Worm (Caenorhabditis elegans) whole organism, midembryonic: ENCODE results near the gene F14D7.12.

Experiments used
- T22C8.4 ChIP-seq: fragments of 200-800 bp; sonication (Bioruptor generic); IDR thresholded peaks from 2 replicates; pipeline ENCODE4 v1.3.6; 2022; ENCODE audit warnings: missing genetic modification characterization, missing compliant biosample characterization
- cog-1 ChIP-seq: sonication (generic microtip); optimal IDR thresholded peaks from 2 replicates; lab custom pipeline; 2016; ENCODE audit warnings: missing genetic modification characterization, missing compliant biosample characterization
- flt-1 ChIP-seq: fragments of 200-800 bp; sonication (Bioruptor generic); IDR thresholded peaks from 2 replicates; pipeline ENCODE4 v1.3.6; 2022; ENCODE audit warnings: missing genetic modification characterization, missing compliant biosample characterization
- klf-2 ChIP-seq: fragments of 200-800 bp; sonication (Bioruptor generic); conservative IDR thresholded peaks from 2 replicates; pipeline ENCODE4 v1.3.6; 2022; ENCODE audit warnings: missing genetic modification reagents, missing genetic modification characterization, missing compliant biosample characterization
- med-1 ChIP-seq: sonication (generic microtip); optimal IDR thresholded peaks from 2 replicates; lab custom pipeline; 2017; ENCODE audit warnings: missing genetic modification characterization, mild to moderate bottlenecking, missing compliant biosample characterization, antibody characterized with exemption, missing genetic modification reagents; ENCODE audit not compliant: insufficient read depth
- ref-1 ChIP-seq: fragments of 200-800 bp; sonication (Bioruptor generic); conservative IDR thresholded peaks from 2 replicates; pipeline ENCODE4 v1.3.6; 2022; ENCODE audit warnings: missing genetic modification reagents, missing genetic modification characterization, missing compliant biosample characterization
- tab-1 ChIP-seq: fragments of 200-800 bp; sonication (Bioruptor generic); IDR thresholded peaks from 2 replicates; pipeline ENCODE4 v1.3.6; 2022; ENCODE audit warnings: missing genetic modification characterization, missing compliant biosample characterization
- ztf-23 ChIP-seq: fragments of 200-800 bp; sonication (Bioruptor generic); IDR thresholded peaks from 2 replicates; pipeline ENCODE4 v1.3.6; 2022; ENCODE audit warnings: missing genetic modification reagents, missing genetic modification characterization, missing compliant biosample characterization
- ztf-29 ChIP-seq: fragments of 200-800 bp; sonication (Bioruptor generic); IDR thresholded peaks from 2 replicates; pipeline ENCODE4 v1.3.6; 2022; ENCODE audit warnings: missing genetic modification reagents, missing genetic modification characterization, missing compliant biosample characterization

F14D7.12 gene

ce11 chrV:14299569-14300064 is at the start of gene F14D7.12, which contains the start of gene spig-3:
TSS of gene F14D7.12 (plus strand) at chrV:14300014.
TSS of gene spig-3 (minus strand) at chrV:14299669.
- TF ChIP-seq med-1 (GFP tag; lab: Kevin White, UChicago) (no peak), cog-1 (tag; lab: Kevin White, UChicago) (no peak), tab-1 (GFP tag; lab: Robert Waterston, UW) (no peak), ztf-23 (GFP tag; lab: Robert Waterston, UW) (no peak), klf-2 (GFP tag; lab: Robert Waterston, UW) (no peak), T22C8.4 (no peak), ztf-29 (GFP tag; lab: Robert Waterston, UW) (no peak), flt-1 (no peak), ref-1 (GFP tag; lab: Robert Waterston, UW) (no peak)

- TF ChIP-seq cog-1 (tag; lab: Kevin White, UChicago), result no peak
- no peak for TF ChIP-seq ztf-29 (GFP tag; lab: Robert Waterston, UW)
- TF ChIP-seq ztf-23 (GFP tag; lab: Robert Waterston, UW), result no peak
- TF ChIP-seq klf-2 (GFP tag; lab: Robert Waterston, UW), result no peak
- no peak for TF ChIP-seq tab-1 (GFP tag; lab: Robert Waterston, UW)
These were observed 47.8 kb upstream of the F14D7.12 start, which contains the start of gene K02E11.5 for ce11 chrV:14252025-14252424. TSS of gene K02E11.5 (plus strand) at chrV:14252325.

ce11 chrV:14254221-14254620 is 45.6 kb upstream of the F14D7.12 start, which contains the start of gene K02E11.7:
TSS of gene K02E11.7 (minus strand) at chrV:14254321.
- TF ChIP-seq ztf-23 (GFP tag; lab: Robert Waterston, UW) (no peak), med-1 (GFP tag; lab: Kevin White, UChicago) (no peak), ref-1 (GFP tag; lab: Robert Waterston, UW) (no peak), ztf-29 (GFP tag; lab: Robert Waterston, UW) (no peak), tab-1 (GFP tag; lab: Robert Waterston, UW) (no peak), flt-1 (no peak), klf-2 (GFP tag; lab: Robert Waterston, UW) (no peak), T22C8.4 (no peak)

ce11 chrV:14256813-14257212 is 43.0 kb upstream of the F14D7.12 start, which contains the start of gene sre-8:
TSS of gene sre-8 (plus strand) at chrV:14257113.
- TF ChIP-seq cog-1 (tag; lab: Kevin White, UChicago), result no peak
- TF ChIP-seq ztf-29 (GFP tag; lab: Robert Waterston, UW), result no peak
- TF ChIP-seq T22C8.4, result no peak
- no peak for TF ChIP-seq flt-1
- no peak for TF ChIP-seq med-1 (GFP tag; lab: Kevin White, UChicago)
- TF ChIP-seq ztf-23 (GFP tag; lab: Robert Waterston, UW), result no peak
- no peak for TF ChIP-seq tab-1 (GFP tag; lab: Robert Waterston, UW)
- no peak for TF ChIP-seq klf-2 (GFP tag; lab: Robert Waterston, UW)
- no peak for TF ChIP-seq ref-1 (GFP tag; lab: Robert Waterston, UW)

- TF ChIP-seq tab-1 (GFP tag; lab: Robert Waterston, UW) (no peak), klf-2 (GFP tag; lab: Robert Waterston, UW) (no peak), ztf-29 (GFP tag; lab: Robert Waterston, UW) (no peak), med-1 (GFP tag; lab: Kevin White, UChicago) (no peak), T22C8.4 (no peak), flt-1 (no peak), ref-1 (GFP tag; lab: Robert Waterston, UW) (no peak), cog-1 (tag; lab: Kevin White, UChicago) (no peak), ztf-23 (GFP tag; lab: Robert Waterston, UW) (no peak)
These were observed 39.0 kb upstream of the F14D7.12 start, which contains the start of gene F40G12.2 for ce11 chrV:14260831-14261230. TSS of gene F40G12.2 (minus strand) at chrV:14260931.

ce11 chrV:14267326-14267942 is 32.4 kb upstream of the F14D7.12 start:
- TF ChIP-seq flt-1 (no peak), cog-1 (tag; lab: Kevin White, UChicago) (no peak), med-1 (GFP tag; lab: Kevin White, UChicago) (no peak), tab-1 (GFP tag; lab: Robert Waterston, UW) (no peak), ztf-29 (GFP tag; lab: Robert Waterston, UW) (no peak), ref-1 (GFP tag; lab: Robert Waterston, UW) (no peak), T22C8.4 (no peak), klf-2 (GFP tag; lab: Robert Waterston, UW) (no peak), ztf-23 (GFP tag; lab: Robert Waterston, UW) (no peak)

- TF ChIP-seq T22C8.4 (no peak), ztf-23 (GFP tag; lab: Robert Waterston, UW) (no peak), tab-1 (GFP tag; lab: Robert Waterston, UW) (no peak), ref-1 (GFP tag; lab: Robert Waterston, UW) (no peak), med-1 (GFP tag; lab: Kevin White, UChicago) (no peak), cog-1 (tag; lab: Kevin White, UChicago) (no peak), flt-1 (no peak), klf-2 (GFP tag; lab: Robert Waterston, UW) (no peak), ztf-29 (GFP tag; lab: Robert Waterston, UW) (no peak)
These were observed 31.2 kb upstream of the F14D7.12 start, which contains the start of gene F40G12.4 for ce11 chrV:14268616-14269015. TSS of gene F40G12.4 (minus strand) at chrV:14268716.

- TF ChIP-seq tab-1 (GFP tag; lab: Robert Waterston, UW), result no peak
- TF ChIP-seq ref-1 (GFP tag; lab: Robert Waterston, UW), result no peak
- no peak for TF ChIP-seq flt-1
- TF ChIP-seq T22C8.4, result no peak
- no peak for TF ChIP-seq cog-1 (tag; lab: Kevin White, UChicago)
These were observed 29.1 kb upstream of the F14D7.12 start, which contains the start of gene F40G12.5 for ce11 chrV:14270729-14271128. TSS of gene F40G12.5 (minus strand) at chrV:14270829.

ce11 chrV:14273019-14273418 is 26.8 kb upstream of the F14D7.12 start, which contains the start of gene F40G12.6:
TSS of gene F40G12.6 (minus strand) at chrV:14273119.
- TF ChIP-seq ztf-23 (GFP tag; lab: Robert Waterston, UW), result no peak
- no peak for TF ChIP-seq ref-1 (GFP tag; lab: Robert Waterston, UW)
- no peak for TF ChIP-seq flt-1
- no peak for TF ChIP-seq klf-2 (GFP tag; lab: Robert Waterston, UW)
- TF ChIP-seq cog-1 (tag; lab: Kevin White, UChicago), result no peak
- TF ChIP-seq tab-1 (GFP tag; lab: Robert Waterston, UW), result no peak
- no peak for TF ChIP-seq T22C8.4
- no peak for TF ChIP-seq ztf-29 (GFP tag; lab: Robert Waterston, UW)
- TF ChIP-seq med-1 (GFP tag; lab: Kevin White, UChicago), result no peak
